Worm (Caenorhabditis elegans) whole organism, L4 larva: Measurements from ENCODE around the gene clec-204.

Source experiments
- F26F4.8 ChIP-seq: fragments of 200-800 bp; sonication (Bioruptor generic); conservative IDR thresholded peaks from 2 replicates; pipeline ENCODE4 v1.3.6; 2022; ENCODE audit warnings: missing genetic modification characterization, missing compliant biosample characterization
- F37D6.2 ChIP-seq: sonication (generic microtip); optimal IDR thresholded peaks from 2 replicates; lab custom pipeline; 2016; ENCODE audit warnings: mild to moderate bottlenecking, missing genetic modification characterization, missing compliant biosample characterization
- F44E2.7 ChIP-seq: fragments of 200-800 bp; sonication (Bioruptor generic); IDR thresholded peaks from 2 replicates; pipeline ENCODE4 v2.1.2; 2022; ENCODE audit warnings: missing genetic modification characterization, missing compliant biosample characterization
- R02D3.7 ChIP-seq: fragments of 150-350 bp; sonication (generic microtip); optimal IDR thresholded peaks from 3 replicates; lab custom pipeline; 2014; ENCODE audit warnings: missing biosample characterization, missing genetic modification characterization
- T26A8.4 ChIP-seq: fragments of 200-800 bp; sonication (Bioruptor generic); IDR thresholded peaks from 2 replicates; pipeline ENCODE4 v1.3.6; 2022; ENCODE audit warnings: missing genetic modification characterization, missing compliant biosample characterization
- Y75B8A.6 ChIP-seq: fragments of 200-800 bp; sonication (Bioruptor generic); IDR thresholded peaks from 2 replicates; pipeline ENCODE4 v1.3.6; 2022; ENCODE audit warnings: missing genetic modification reagents, missing genetic modification characterization, missing compliant biosample characterization
- aly-2 ChIP-seq: sonication (generic microtip); optimal IDR thresholded peaks from 2 replicates; lab custom pipeline; 2018; ENCODE audit warnings: missing biosample characterization, missing genetic modification characterization
- arid-1 ChIP-seq: fragments of 200-800 bp; sonication (Bioruptor generic); conservative IDR thresholded peaks from 2 replicates; pipeline ENCODE4 v1.3.6; 2022; ENCODE audit warnings: missing genetic modification reagents, missing genetic modification characterization, missing compliant biosample characterization
- attf-4 ChIP-seq: sonication (generic microtip); optimal IDR thresholded peaks from 3 replicates; lab custom pipeline; 2017; ENCODE audit warnings: missing biosample characterization, missing genetic modification characterization
- ceh-20 ChIP-seq: fragments of 200-800 bp; sonication (Bioruptor generic); IDR thresholded peaks from 2 replicates; pipeline ENCODE4 v1.3.6; 2022; ENCODE audit warnings: missing genetic modification reagents, missing genetic modification characterization, missing compliant biosample characterization
- ceh-28 ChIP-seq: fragments of 150-350 bp; optimal IDR thresholded peaks from 2 replicates; lab custom pipeline; 2014; ENCODE audit warnings: missing biosample characterization, missing genetic modification reagents, missing genetic modification characterization
- ceh-44 ChIP-seq: fragments of 200-800 bp; sonication (Bioruptor generic); IDR thresholded peaks from 2 replicates; pipeline ENCODE4 v1.3.6; 2022; ENCODE audit warnings: missing genetic modification reagents, missing genetic modification characterization, missing compliant biosample characterization
- ceh-62 ChIP-seq: sonication (generic microtip); optimal IDR thresholded peaks from 2 replicates; lab custom pipeline; 2017; ENCODE audit warnings: missing biosample characterization, missing genetic modification characterization
- daf-16 ChIP-seq, 3 experiments: sonication (generic microtip); optimal IDR thresholded peaks; 2 replicates each; lab custom pipeline; 2016 to 2017; ENCODE audit warnings: missing genetic modification characterization in 3 of 3, missing genetic modification reagents in 3 of 3, mild to moderate bottlenecking in 2 of 3, missing compliant biosample characterization in 2 of 3, missing biosample characterization in 1 of 3, moderate library complexity in 1 of 3
- dmd-6 ChIP-seq: fragments of 200-800 bp; sonication (Bioruptor generic); IDR thresholded peaks from 2 replicates; pipeline ENCODE4 v1.3.6; 2022; ENCODE audit warnings: missing genetic modification reagents, missing genetic modification characterization, missing compliant biosample characterization
- dmd-9 ChIP-seq: fragments of 200-800 bp; sonication (Bioruptor generic); IDR thresholded peaks from 2 replicates; pipeline ENCODE4 v1.3.6; 2022; ENCODE audit warnings: missing genetic modification reagents, missing genetic modification characterization, missing compliant biosample characterization
- duxl-1 ChIP-seq: sonication (generic microtip); optimal IDR thresholded peaks from 2 replicates; lab custom pipeline; 2016; ENCODE audit warnings: mild to moderate bottlenecking, missing genetic modification characterization, moderate library complexity, missing compliant biosample characterization; ENCODE audit not compliant: poor library complexity
- dve-1 ChIP-seq: sonication (generic microtip); optimal IDR thresholded peaks from 2 replicates; lab custom pipeline; 2017; ENCODE audit warnings: antibody characterized with exemption, mild to moderate bottlenecking, missing genetic modification characterization, missing compliant biosample characterization; ENCODE audit not compliant: insufficient read depth
- egl-27 ChIP-seq: sonication (generic microtip); optimal IDR thresholded peaks from 3 replicates; lab custom pipeline; 2017; ENCODE audit warnings: missing biosample characterization, missing genetic modification reagents, missing genetic modification characterization
- fos-1 ChIP-seq: fragments of 150-350 bp; optimal IDR thresholded peaks from 2 replicates; lab custom pipeline; 2014; ENCODE audit warnings: missing biosample characterization, missing genetic modification characterization
- gei-8 ChIP-seq: fragments of 200-800 bp; sonication (Bioruptor generic); optimal IDR thresholded peaks from 2 replicates; lab custom pipeline; 2018; ENCODE audit warnings: mild to moderate bottlenecking, missing genetic modification characterization, missing compliant biosample characterization
- hlh-11 ChIP-seq: fragments of 200-800 bp; sonication (Bioruptor generic); optimal IDR thresholded peaks from 2 replicates; lab custom pipeline; 2018; ENCODE audit warnings: mild to moderate bottlenecking, missing genetic modification characterization, missing compliant biosample characterization
- hlh-30 ChIP-seq: sonication (generic microtip); optimal IDR thresholded peaks from 2 replicates; lab custom pipeline; 2017; ENCODE audit warnings: antibody characterized with exemption, mild to moderate bottlenecking, missing genetic modification characterization, missing compliant biosample characterization; ENCODE audit not compliant: insufficient read depth
- jun-1 ChIP-seq: fragments of 150-350 bp; optimal IDR thresholded peaks from 2 replicates; lab custom pipeline; 2014; ENCODE audit warnings: missing biosample characterization, missing genetic modification reagents, missing genetic modification characterization
- lin-13 ChIP-seq: fragments of 150-350 bp; optimal IDR thresholded peaks from 2 replicates; lab custom pipeline; 2014; ENCODE audit warnings: missing biosample characterization, missing genetic modification reagents, missing genetic modification characterization
- lin-15B ChIP-seq: fragments of 150-350 bp; sonication (generic microtip); optimal IDR thresholded peaks from 3 replicates; lab custom pipeline; 2014; ENCODE audit warnings: missing biosample characterization, missing genetic modification characterization
- lin-39 ChIP-seq: fragments of 150-350 bp; optimal IDR thresholded peaks from 2 replicates; lab custom pipeline; 2014; ENCODE audit warnings: missing biosample characterization, missing genetic modification reagents, missing genetic modification characterization
- lir-3 ChIP-seq: sonication (generic microtip); optimal IDR thresholded peaks from 2 replicates; lab custom pipeline; 2016; ENCODE audit warnings: mild to moderate bottlenecking, missing genetic modification characterization, missing compliant biosample characterization
- lsy-2 ChIP-seq, 2 experiments: fragments of 150-350 bp in 1 of 2; sonication (generic microtip) in 1 of 2; optimal IDR thresholded peaks; 2 replicates each; lab custom pipeline; 2014 to 2017; ENCODE audit warnings: missing biosample characterization in 2 of 2, missing genetic modification characterization in 2 of 2
- mdl-1 ChIP-seq, 2 experiments: fragments of 150-350 bp in 1 of 2; sonication (generic microtip) in 1 of 2; optimal IDR thresholded peaks; 2 replicates each; lab custom pipeline; 2014 to 2017; ENCODE audit warnings: missing biosample characterization in 2 of 2, missing genetic modification characterization in 2 of 2
- mdt-29 ChIP-seq: fragments of 200-800 bp; sonication (Bioruptor generic); IDR thresholded peaks from 2 replicates; pipeline ENCODE4 v1.3.6; 2022; ENCODE audit warnings: missing genetic modification reagents, missing genetic modification characterization, missing compliant biosample characterization
- mxl-2 ChIP-seq: fragments of 200-800 bp; sonication (Bioruptor generic); conservative IDR thresholded peaks from 2 replicates; pipeline ENCODE4 v1.3.6; 2022; ENCODE audit warnings: missing genetic modification reagents, missing genetic modification characterization, missing compliant biosample characterization
- nhr-10 ChIP-seq: fragments of 150-350 bp; optimal IDR thresholded peaks from 2 replicates; lab custom pipeline; 2014; ENCODE audit warnings: missing biosample characterization, missing genetic modification characterization
- nhr-102 ChIP-seq: sonication (generic microtip); optimal IDR thresholded peaks from 2 replicates; lab custom pipeline; 2016; ENCODE audit warnings: mild to moderate bottlenecking, missing genetic modification characterization, moderate library complexity, missing compliant biosample characterization
- nhr-111 ChIP-seq: fragments of 200-800 bp; sonication (Bioruptor generic); optimal IDR thresholded peaks from 2 replicates; lab custom pipeline; 2018; ENCODE audit warnings: mild to moderate bottlenecking, missing genetic modification characterization, missing compliant biosample characterization
- nhr-41 ChIP-seq: fragments of 200-800 bp; sonication (Bioruptor generic); IDR thresholded peaks from 2 replicates; pipeline ENCODE4 v1.3.6; 2022; ENCODE audit warnings: missing genetic modification reagents, missing genetic modification characterization, missing compliant biosample characterization
- nhr-76 ChIP-seq: fragments of 150-350 bp; optimal IDR thresholded peaks from 2 replicates; lab custom pipeline; 2014; ENCODE audit warnings: missing biosample characterization, missing genetic modification characterization
- pha-4 ChIP-seq, 2 experiments: fragments of 150-350 bp in 1 of 2; fragments of 200-800 bp in 1 of 2; sonication (Bioruptor generic) in 1 of 2; IDR thresholded peaks in 1 of 2; optimal IDR thresholded peaks in 1 of 2; 2 replicates each; pipeline versions ENCODE4 v1.3.6 to Lab custom; 2014 to 2022; ENCODE audit warnings: missing genetic modification characterization in 2 of 2, missing genetic modification reagents in 2 of 2, missing biosample characterization in 1 of 2, missing compliant biosample characterization in 1 of 2
- php-3 ChIP-seq: fragments of 200-800 bp; sonication (Bioruptor generic); IDR thresholded peaks from 2 replicates; pipeline ENCODE4 v1.3.6; 2022; ENCODE audit warnings: missing genetic modification reagents, missing genetic modification characterization, missing compliant biosample characterization
- rbr-2 ChIP-seq: sonication (generic microtip); optimal IDR thresholded peaks from 2 replicates; lab custom pipeline; 2016; ENCODE audit warnings: missing genotype, missing genetic modification characterization, missing compliant biosample characterization
- snpc-1.2 ChIP-seq: fragments of 200-800 bp; sonication (Bioruptor generic); IDR thresholded peaks from 2 replicates; pipeline ENCODE4 v1.3.6; 2022; ENCODE audit warnings: missing genetic modification reagents, missing genetic modification characterization, missing compliant biosample characterization
- spr-1 ChIP-seq: sonication (generic microtip); optimal IDR thresholded peaks from 2 replicates; lab custom pipeline; 2016; ENCODE audit warnings: mild to moderate bottlenecking, missing genetic modification characterization, missing compliant biosample characterization
- tag-97 ChIP-seq: fragments of 200-800 bp; sonication (Bioruptor generic); IDR thresholded peaks from 2 replicates; pipeline ENCODE4 v1.3.6; 2022; ENCODE audit warnings: missing genetic modification characterization, missing compliant biosample characterization
- tra-1 ChIP-seq: fragments of 200-800 bp; sonication (Bioruptor generic); IDR thresholded peaks from 2 replicates; pipeline ENCODE4 v1.3.6; 2022; ENCODE audit warnings: missing genetic modification reagents, missing genetic modification characterization, missing compliant biosample characterization
- unc-130 ChIP-seq: sonication (generic microtip); optimal IDR thresholded peaks from 2 replicates; lab custom pipeline; 2016; ENCODE audit warnings: missing genetic modification reagents, missing genetic modification characterization, missing compliant biosample characterization
- unc-39 ChIP-seq: sonication (generic microtip); optimal IDR thresholded peaks from 2 replicates; lab custom pipeline; 2017; ENCODE audit warnings: missing biosample characterization, missing genetic modification characterization
- zfp-2 ChIP-seq: sonication (generic microtip); optimal IDR thresholded peaks from 2 replicates; lab custom pipeline; 2016; ENCODE audit warnings: mild to moderate bottlenecking, missing genetic modification characterization, missing compliant biosample characterization
- zip-11 ChIP-seq: fragments of 200-800 bp; sonication (Bioruptor generic); IDR thresholded peaks from 2 replicates; pipeline ENCODE4 v1.3.6; 2022; ENCODE audit warnings: missing genetic modification characterization, missing compliant biosample characterization
- ztf-7 ChIP-seq: fragments of 150-350 bp; optimal IDR thresholded peaks from 2 replicates; lab custom pipeline; 2014; ENCODE audit warnings: missing biosample characterization, missing genetic modification characterization

clec-204 gene

ce11 chrV:1743205-1743870 lies 13.6 kb upstream of the clec-204 start, which contains the start of gene nhr-256 (continued):
- TF ChIP-seq lin-13 (GFP tag; lab: Kevin White, UChicago) (no peak), Y75B8A.6 (GFP tag; lab: Robert Waterston, UW) (no peak), attf-4 (tag; lab: Kevin White, UChicago) (no peak), jun-1 (tag; lab: Kevin White, UChicago) (peak; percentile 5), dmd-6 (GFP tag; lab: Robert Waterston, UW) (peak; percentile 90), zip-11 (GFP tag; lab: Robert Waterston, UW) (no peak), dmd-9 (GFP tag; lab: Robert Waterston, UW) (no peak), nhr-102 (tag; lab: Kevin White, UChicago) (no peak), ztf-7 (tag; lab: Kevin White, UChicago) (no peak), lsy-2 (tag; optimal IDR thresholded peaks at IDR 0.05; lab: Kevin White, UChicago) (no peak), mdl-1 (tag; optimal IDR thresholded peaks at IDR 0.05; lab: Kevin White, UChicago) (peak in 1 of 2 experiments; percentile 81), F44E2.7 (GFP tag; lab: Robert Waterston, UW) (no peak), nhr-41 (GFP tag; lab: Robert Waterston, UW) (0 out of 2 replicates have a peak, but pooled peaks have one; percentile 47), R02D3.7 (no peak), lin-15B (tag; lab: Kevin White, UChicago) (no peak), ceh-20 (GFP tag; lab: Robert Waterston, UW) (0 out of 2 replicates have a peak, but pooled peaks have one; percentile 49), zfp-2 (tag; lab: Kevin White, UChicago) (no peak), ceh-28 (tag; lab: Kevin White, UChicago) (no peak), hlh-30 (tag; lab: Kevin White, UChicago) (peak; percentile 74), gei-8 (GFP tag; lab: Kevin White, UChicago) (peak; percentile 8), egl-27 (tag; lab: Kevin White, UChicago) (no peak), lir-3 (tag; lab: Kevin White, UChicago) (no peak), fos-1 (tag; lab: Kevin White, UChicago) (no peak), pha-4 (GFP tag; IDR thresholded peaks at IDR 0.05; lab: Robert Waterston, UW) (peak; percentile 61; the same call in 1 of the 2 replicates), pha-4 (tag; optimal IDR thresholded peaks at IDR 0.05; lab: Kevin White, UChicago) (peak; percentile 78), F26F4.8 (GFP tag; lab: Robert Waterston, UW) (no peak), spr-1 (tag; lab: Kevin White, UChicago) (peak; percentile 5), unc-130 (no peak), nhr-10 (tag; lab: Kevin White, UChicago) (no peak), duxl-1 (tag; lab: Kevin White, UChicago) (no peak), nhr-111 (GFP tag; lab: Kevin White, UChicago) (no peak), rbr-2 (tag; lab: Kevin White, UChicago) (no peak), mdt-29 (no peak), ceh-44 (no peak), arid-1 (GFP tag; lab: Robert Waterston, UW) (no peak), T26A8.4 (GFP tag; lab: Robert Waterston, UW) (no peak), F37D6.2 (tag; lab: Kevin White, UChicago) (no peak), daf-16 (GFP tag; optimal IDR thresholded peaks at IDR 0.05; lab: Kevin White, UChicago) (peak in 1 of 2 experiments; percentile 27), daf-16 (tag; optimal IDR thresholded peaks at IDR 0.05; lab: Kevin White, UChicago) (peak; percentile 85), lin-39 (tag; lab: Kevin White, UChicago) (no peak), dve-1 (tag; lab: Kevin White, UChicago) (peak; percentile 94), tra-1 (GFP tag; lab: Robert Waterston, UW) (no peak; the same call in 1 of the 2 replicates), mxl-2 (GFP tag; lab: Robert Waterston, UW) (no peak), aly-2 (no peak), php-3 (GFP tag; lab: Robert Waterston, UW) (peak; percentile 83), ceh-62 (tag; lab: Kevin White, UChicago) (no peak), tag-97 (no peak), nhr-76 (tag; lab: Kevin White, UChicago) (peak; percentile 22), unc-39 (tag; lab: Kevin White, UChicago) (no peak), hlh-11 (tag; lab: Kevin White, UChicago) (no peak), snpc-1.2 (GFP tag; lab: Robert Waterston, UW) (no peak)
